Worm (Caenorhabditis elegans) whole organism, L2 larva: ENCODE data around the gene hpl-2.

Experiments used
- C34F6.9 ChIP-seq: fragments of 150-350 bp; optimal IDR thresholded peaks from 2 replicates; lab custom pipeline; 2014; ENCODE audit warnings: missing biosample characterization, missing genetic modification characterization
- Y55F3AM.14 ChIP-seq: fragments of 200-800 bp; sonication (Bioruptor generic); optimal IDR thresholded peaks from 2 replicates; lab custom pipeline; 2018; ENCODE audit warnings: mild to moderate bottlenecking, missing genetic modification characterization, missing compliant biosample characterization
- ZK546.5 ChIP-seq: sonication (generic microtip); optimal IDR thresholded peaks from 2 replicates; lab custom pipeline; 2017; ENCODE audit warnings: missing biosample characterization, missing genetic modification characterization
- alr-1 ChIP-seq: fragments of 150-350 bp; optimal IDR thresholded peaks from 2 replicates; lab custom pipeline; 2014; ENCODE audit warnings: missing biosample characterization, missing genetic modification characterization
- aly-2 ChIP-seq: fragments of 150-350 bp; optimal IDR thresholded peaks from 2 replicates; lab custom pipeline; 2014; ENCODE audit warnings: missing biosample characterization, missing genetic modification characterization
- blmp-1 ChIP-seq: sonication (generic microtip); optimal IDR thresholded peaks from 2 replicates; lab custom pipeline; 2017; ENCODE audit warnings: missing genetic modification characterization, mild to moderate bottlenecking, missing compliant biosample characterization, antibody characterized with exemption, moderate library complexity; ENCODE audit not compliant: insufficient read depth
- ceh-16 ChIP-seq: fragments of 150-350 bp; optimal IDR thresholded peaks from 2 replicates; lab custom pipeline; 2014; ENCODE audit warnings: missing biosample characterization, missing genetic modification characterization
- crh-2 ChIP-seq: sonication (generic microtip); optimal IDR thresholded peaks from 2 replicates; lab custom pipeline; 2017; ENCODE audit warnings: missing biosample characterization, missing genetic modification characterization
- egl-27 ChIP-seq: sonication (generic microtip); optimal IDR thresholded peaks from 3 replicates; lab custom pipeline; 2017; ENCODE audit warnings: missing biosample characterization, missing genetic modification reagents, missing genetic modification characterization
- elt-1 ChIP-seq: fragments of 150-350 bp; optimal IDR thresholded peaks from 2 replicates; lab custom pipeline; 2014; ENCODE audit warnings: missing biosample characterization, missing genetic modification characterization
- elt-3 ChIP-seq: sonication (generic microtip); optimal IDR thresholded peaks from 2 replicates; lab custom pipeline; 2017; ENCODE audit warnings: missing biosample characterization, missing genetic modification characterization
- fos-1 ChIP-seq: fragments of 150-350 bp; optimal IDR thresholded peaks from 2 replicates; lab custom pipeline; 2014; ENCODE audit warnings: missing biosample characterization, missing genetic modification characterization
- lin-13 ChIP-seq: fragments of 150-350 bp; optimal IDR thresholded peaks from 2 replicates; lab custom pipeline; 2014; ENCODE audit warnings: missing biosample characterization, missing genetic modification reagents, missing genetic modification characterization
- lin-39 ChIP-seq: fragments of 150-350 bp; optimal IDR thresholded peaks from 2 replicates; lab custom pipeline; 2014; ENCODE audit warnings: missing biosample characterization, missing genetic modification reagents, missing genetic modification characterization
- lsy-2 ChIP-seq, 2 experiments: fragments of 150-350 bp in 1 of 2; sonication (generic microtip) in 1 of 2; optimal IDR thresholded peaks; 2 replicates each; lab custom pipeline; 2014 to 2017; ENCODE audit warnings: missing biosample characterization in 2 of 2, missing genetic modification characterization in 2 of 2
- mab-5 ChIP-seq: fragments of 150-350 bp; optimal IDR thresholded peaks from 2 replicates; lab custom pipeline; 2014; ENCODE audit warnings: missing biosample characterization, missing genetic modification characterization
- mdl-1 ChIP-seq, 2 experiments: fragments of 150-350 bp in 1 of 2; sonication (generic microtip) in 1 of 2; optimal IDR thresholded peaks; 2 replicates each; lab custom pipeline; 2017; ENCODE audit warnings: missing biosample characterization in 2 of 2, missing genetic modification characterization in 2 of 2
- nhr-11 ChIP-seq: fragments of 150-350 bp; optimal IDR thresholded peaks from 2 replicates; lab custom pipeline; 2014; ENCODE audit warnings: missing biosample characterization, missing genetic modification characterization
- nhr-12 ChIP-seq: fragments of 150-350 bp; optimal IDR thresholded peaks from 2 replicates; lab custom pipeline; 2014; ENCODE audit warnings: missing biosample characterization, missing genetic modification characterization
- nhr-129 ChIP-seq: fragments of 150-350 bp; optimal IDR thresholded peaks from 2 replicates; lab custom pipeline; 2014; ENCODE audit warnings: missing biosample characterization, missing genetic modification characterization
- nhr-21 ChIP-seq: fragments of 150-350 bp; optimal IDR thresholded peaks from 2 replicates; lab custom pipeline; 2014; ENCODE audit warnings: missing biosample characterization, missing genetic modification characterization
- nhr-23 ChIP-seq: fragments of 150-350 bp; optimal IDR thresholded peaks from 2 replicates; lab custom pipeline; 2014; ENCODE audit warnings: missing biosample characterization, missing genetic modification reagents, missing genetic modification characterization
- nhr-237 ChIP-seq: fragments of 150-350 bp; optimal IDR thresholded peaks from 2 replicates; lab custom pipeline; 2014; ENCODE audit warnings: missing biosample characterization, missing genetic modification characterization
- nhr-25 ChIP-seq: fragments of 150-350 bp; sonication (generic microtip); optimal IDR thresholded peaks from 3 replicates; lab custom pipeline; 2014; ENCODE audit warnings: missing biosample characterization, missing genetic modification characterization
- nhr-6 ChIP-seq: fragments of 150-350 bp; optimal IDR thresholded peaks from 2 replicates; lab custom pipeline; 2014; ENCODE audit warnings: missing biosample characterization, missing genetic modification characterization
- nhr-77 ChIP-seq: fragments of 150-350 bp; optimal IDR thresholded peaks from 2 replicates; lab custom pipeline; 2014; ENCODE audit warnings: missing biosample characterization, missing genetic modification characterization
- sem-4 ChIP-seq: fragments of 150-350 bp; optimal IDR thresholded peaks from 2 replicates; lab custom pipeline; 2014; ENCODE audit warnings: missing biosample characterization, missing genetic modification reagents, missing genetic modification characterization
- skn-1 ChIP-seq: sonication (generic microtip); optimal IDR thresholded peaks from 2 replicates; lab custom pipeline; 2017; ENCODE audit warnings: missing biosample characterization, missing genetic modification characterization
- sma-3 ChIP-seq: sonication (generic microtip); optimal IDR thresholded peaks from 2 replicates; lab custom pipeline; 2016; ENCODE audit warnings: missing genetic modification reagents, missing genetic modification characterization, missing compliant biosample characterization
- sma-9 ChIP-seq, 2 experiments: fragments of 150-350 bp in 1 of 2; sonication (generic microtip) in 1 of 2; optimal IDR thresholded peaks; 2 replicates each; lab custom pipeline; 2014 to 2016; ENCODE audit warnings: missing genetic modification characterization in 2 of 2, mild to moderate bottlenecking in 1 of 2, missing biosample characterization in 1 of 2, missing compliant biosample characterization in 1 of 2, missing genetic modification reagents in 1 of 2, moderate library complexity in 1 of 2
- snpc-4 ChIP-seq: fragments of 150-350 bp; optimal IDR thresholded peaks from 2 replicates; lab custom pipeline; 2014; ENCODE audit warnings: missing biosample characterization, missing genetic modification characterization
- unc-39 ChIP-seq: fragments of 150-350 bp; optimal IDR thresholded peaks from 2 replicates; lab custom pipeline; 2014; ENCODE audit warnings: missing biosample characterization, missing genetic modification characterization
- unc-55 ChIP-seq: fragments of 150-350 bp; sonication (generic microtip); optimal IDR thresholded peaks from 3 replicates; lab custom pipeline; 2014; ENCODE audit warnings: missing biosample characterization, missing genetic modification reagents, missing genetic modification characterization
- unc-62 ChIP-seq: fragments of 150-350 bp; optimal IDR thresholded peaks from 2 replicates; lab custom pipeline; 2014; ENCODE audit warnings: missing biosample characterization, missing genetic modification reagents, missing genetic modification characterization
- zag-1 ChIP-seq: fragments of 150-350 bp; optimal IDR thresholded peaks from 2 replicates; lab custom pipeline; 2014; ENCODE audit warnings: missing biosample characterization, missing genetic modification characterization
- ztf-1 ChIP-seq: fragments of 200-800 bp; sonication (Bioruptor generic); conservative IDR thresholded peaks from 2 replicates; pipeline ENCODE4 v1.3.6; 2022; ENCODE audit warnings: missing genetic modification characterization, missing compliant biosample characterization
- ztf-11 ChIP-seq: sonication (generic microtip); optimal IDR thresholded peaks from 2 replicates; lab custom pipeline; 2017; ENCODE audit warnings: missing biosample characterization, missing genetic modification characterization
- ztf-4 ChIP-seq: fragments of 150-350 bp; optimal IDR thresholded peaks from 2 replicates; lab custom pipeline; 2014; ENCODE audit warnings: missing biosample characterization, missing genetic modification characterization

The hpl-2 gene

ce11 chrIII:10739455-10739854 lies 15.9 kb downstream of the hpl-2 start, which contains the start of gene smap-1:
Gene smap-1, minus strand, starts transcription at chrIII:10739792.
- TF ChIP-seq zag-1 (no peak), blmp-1 (tag; lab: Kevin White, UChicago) (no peak), skn-1 (no peak), lin-13 (GFP tag; lab: Kevin White, UChicago) (no peak), lin-39 (no peak), unc-55 (no peak), nhr-129 (no peak), nhr-23 (tag; lab: Kevin White, UChicago) (no peak), nhr-237 (no peak), ZK546.5 (tag; lab: Kevin White, UChicago) (no peak), alr-1 (tag; lab: Kevin White, UChicago) (no peak), snpc-4 (tag; lab: Kevin White, UChicago) (no peak), nhr-77 (tag; lab: Kevin White, UChicago) (no peak), sma-9 (GFP tag; optimal IDR thresholded peaks at IDR 0.05; lab: Kevin White, UChicago) (no peak), sma-9 (tag; optimal IDR thresholded peaks at IDR 0.05; lab: Kevin White, UChicago) (no peak), elt-1 (tag; lab: Kevin White, UChicago) (no peak), nhr-11 (no peak), nhr-12 (no peak), unc-39 (tag; lab: Kevin White, UChicago) (no peak), lsy-2 (tag; optimal IDR thresholded peaks at IDR 0.05; lab: Kevin White, UChicago) (no peak)

ce11 chrIII:10738081-10738480 lies 17.2 kb downstream of the hpl-2 start:
- TF ChIP-seq sma-3 (GFP tag; lab: Kevin White, UChicago) (no peak), fos-1 (tag; lab: Kevin White, UChicago) (no peak), ztf-4 (tag; lab: Kevin White, UChicago) (no peak), crh-2 (tag; lab: Kevin White, UChicago) (no peak), alr-1 (tag; lab: Kevin White, UChicago) (no peak), nhr-6 (tag; lab: Kevin White, UChicago) (no peak)

ce11 chrIII:10736322-10736985 lies 18.9 kb downstream of the hpl-2 start:
- TF ChIP-seq unc-55 (no peak), egl-27 (tag; lab: Kevin White, UChicago) (no peak), sem-4 (tag; lab: Kevin White, UChicago) (no peak), lsy-2 (tag; optimal IDR thresholded peaks at IDR 0.05; lab: Kevin White, UChicago) (no peak), mab-5 (tag; lab: Kevin White, UChicago) (no peak), sma-3 (GFP tag; lab: Kevin White, UChicago) (peak; percentile 9), nhr-25 (tag; lab: Kevin White, UChicago) (peak; percentile 8), ceh-16 (tag; lab: Kevin White, UChicago) (no peak), nhr-6 (tag; lab: Kevin White, UChicago) (no peak)

- TF ChIP-seq mdl-1 (tag; optimal IDR thresholded peaks at IDR 0.05; lab: Kevin White, UChicago), result no peak
- TF ChIP-seq sma-9 (GFP tag; optimal IDR thresholded peaks at IDR 0.05; lab: Kevin White, UChicago), result peak; percentile 9
- no peak for TF ChIP-seq sma-9 (tag; optimal IDR thresholded peaks at IDR 0.05; lab: Kevin White, UChicago)
- no peak for TF ChIP-seq ztf-1 (GFP tag; lab: Robert Waterston, UW)
- TF ChIP-seq nhr-12, result no peak
Measured at ce11 chrIII:10734511-10735233, 20.7 kb downstream of the hpl-2 start.

ce11 chrIII:10733300-10733699 lies 22.0 kb downstream of the hpl-2 start:
- TF ChIP-seq zag-1 (no peak), unc-39 (tag; lab: Kevin White, UChicago) (no peak), lin-39 (no peak), blmp-1 (tag; lab: Kevin White, UChicago) (no peak), nhr-77 (tag; lab: Kevin White, UChicago) (no peak), mab-5 (tag; lab: Kevin White, UChicago) (no peak), unc-62 (GFP tag; lab: Kevin White, UChicago) (no peak), sma-9 (GFP tag; optimal IDR thresholded peaks at IDR 0.05; lab: Kevin White, UChicago) (no peak), sma-9 (tag; optimal IDR thresholded peaks at IDR 0.05; lab: Kevin White, UChicago) (no peak), elt-3 (no peak), ztf-11 (no peak), aly-2 (tag; lab: Kevin White, UChicago) (no peak), ZK546.5 (tag; lab: Kevin White, UChicago) (no peak), sem-4 (tag; lab: Kevin White, UChicago) (no peak), C34F6.9 (no peak), Y55F3AM.14 (GFP tag; lab: Kevin White, UChicago) (no peak), ztf-1 (GFP tag; lab: Robert Waterston, UW) (no peak), alr-1 (tag; lab: Kevin White, UChicago) (no peak), egl-27 (tag; lab: Kevin White, UChicago) (no peak), nhr-21 (tag; lab: Kevin White, UChicago) (no peak), elt-1 (tag; lab: Kevin White, UChicago) (no peak)
